Worm (Caenorhabditis elegans) whole organism, young adult: ENCODE measurements around the gene spl-3.

Source experiments
- B0019.2 ChIP-seq: fragments of 200-800 bp; sonication (Bioruptor generic); conservative IDR thresholded peaks from 2 replicates; pipeline ENCODE4 v1.3.6; 2022; ENCODE audit warnings: missing genetic modification reagents, missing genetic modification characterization, missing compliant biosample characterization
- B0336.3 ChIP-seq: fragments of 200-800 bp; sonication (Bioruptor generic); IDR thresholded peaks from 2 replicates; pipeline ENCODE4 v1.3.6; 2022; ENCODE audit warnings: missing genetic modification characterization, missing compliant biosample characterization
- D2030.7 ChIP-seq: fragments of 200-800 bp; sonication (Bioruptor generic); IDR thresholded peaks from 2 replicates; pipeline ENCODE4 v1.3.6; 2022; ENCODE audit warnings: missing genetic modification reagents, missing genetic modification characterization, missing compliant biosample characterization
- F52B5.7 ChIP-seq: sonication (generic microtip); optimal IDR thresholded peaks from 2 replicates; lab custom pipeline; 2016; ENCODE audit warnings: mild to moderate bottlenecking, missing genetic modification characterization, missing compliant biosample characterization
- Y53G8AR.9 ChIP-seq: fragments of 200-800 bp; sonication (Bioruptor generic); conservative IDR thresholded peaks from 2 replicates; pipeline ENCODE4 v1.3.6; 2022; ENCODE audit warnings: missing genetic modification reagents, missing genetic modification characterization, missing compliant biosample characterization
- ama-1 ChIP-seq, 3 experiments: fragments of 150-350 bp in 1 of 3; sonication (generic microtip) in 2 of 3; optimal IDR thresholded peaks; 2 replicates each; lab custom pipeline; 2014 to 2018; ENCODE audit warnings: missing biosample characterization in 2 of 3, missing genetic modification characterization in 2 of 3, missing genetic modification reagents in 2 of 3
- egrh-3 ChIP-seq: fragments of 200-800 bp; sonication (Bioruptor generic); IDR thresholded peaks from 2 replicates; pipeline ENCODE4 v1.3.6; 2022; ENCODE audit warnings: missing genetic modification reagents, missing genetic modification characterization, missing compliant biosample characterization
- hlh-26 ChIP-seq: fragments of 200-800 bp; sonication (Bioruptor generic); conservative IDR thresholded peaks from 2 replicates; pipeline ENCODE4 v1.3.6; 2022; ENCODE audit warnings: missing genetic modification reagents, missing genetic modification characterization, missing compliant biosample characterization
- snpc-4 ChIP-seq, 5 experiments: fragments of 150-350 bp in 1 of 5; sonication (generic microtip) in 4 of 5; optimal IDR thresholded peaks; 2 replicates each; lab custom pipeline; 2014 to 2018; ENCODE audit warnings: missing genetic modification characterization in 5 of 5, missing biosample characterization in 3 of 5, antibody characterized with exemption in 2 of 5, mild to moderate bottlenecking in 2 of 5, missing compliant biosample characterization in 2 of 5, missing genotype in 2 of 5, moderate library complexity in 2 of 5, missing genetic modification reagents in 1 of 5

- TF ChIP-seq hlh-26 (GFP tag; lab: Robert Waterston, UW): no peak
- no peak for TF ChIP-seq ama-1 (optimal IDR thresholded peaks at IDR 0.05; lab: Kevin White, UChicago)
- no peak for TF ChIP-seq ama-1 (GFP tag; optimal IDR thresholded peaks at IDR 0.05; lab: Kevin White, UChicago)
- TF ChIP-seq F52B5.7 (tag; lab: Kevin White, UChicago): no peak
- no peak for TF ChIP-seq snpc-4 (GFP tag; optimal IDR thresholded peaks at IDR 0.05; lab: Kevin White, UChicago)
- TF ChIP-seq snpc-4 (tag; optimal IDR thresholded peaks at IDR 0.05; lab: Kevin White, UChicago): no peak
- no peak for TF ChIP-seq B0019.2
- no peak for TF ChIP-seq D2030.7 (GFP tag; lab: Robert Waterston, UW)
- peak; percentile 65; the same call in 1 of the 2 replicates for TF ChIP-seq egrh-3
- no peak; the same call in 1 of the 2 replicates for TF ChIP-seq B0336.3 (GFP tag; lab: Robert Waterston, UW)
- TF ChIP-seq Y53G8AR.9 (GFP tag; lab: Robert Waterston, UW): no peak
These were observed 24.4 kb upstream of the spl-3 start for ce11 chrIV:1168311-1168965.
